Fruit fly (Drosophila melanogaster) whole organism, embryonic: ENCODE data around the gene CG6340.

Experiments used
- Adf1 ChIP-seq: fragments of 200-800 bp; sonication (Bioruptor generic); IDR thresholded peaks from 2 replicates; pipeline ENCODE4 v1.3.6; 2022; ENCODE audit warnings: missing biosample characterization, missing genetic modification characterization
- Aef1 ChIP-seq: fragments of 200-800 bp; sonication (Bioruptor generic); IDR thresholded peaks from 3 replicates; pipeline ENCODE4 v1.3.6; 2022; ENCODE audit warnings: missing biosample characterization, missing genetic modification characterization
- Bgb ChIP-seq: fragments of 200-800 bp; sonication (Bioruptor generic); IDR thresholded peaks from 2 replicates; pipeline ENCODE4 v1.3.6; 2022; ENCODE audit warnings: missing biosample characterization, missing genetic modification characterization; ENCODE audit not compliant: partially characterized antibody
- BtbVII ChIP-seq: fragments of 200-800 bp; sonication (Bioruptor generic); optimal IDR thresholded peaks from 3 replicates; lab custom pipeline; 2017; ENCODE audit warnings: missing biosample characterization, mild to moderate bottlenecking, missing genetic modification characterization
- CG10209 ChIP-seq: fragments of 200-800 bp; sonication (Bioruptor generic); optimal IDR thresholded peaks from 3 replicates; lab custom pipeline; 2017; ENCODE audit warnings: missing biosample characterization, mild to moderate bottlenecking, missing genetic modification characterization, missing genetic modification reagents
- CG10543 ChIP-seq: fragments of 200-800 bp; sonication (Bioruptor generic); optimal IDR thresholded peaks from 3 replicates; lab custom pipeline; 2017; ENCODE audit warnings: missing biosample characterization, mild to moderate bottlenecking, missing genetic modification characterization, moderate library complexity
- CG12104 ChIP-seq: fragments of 200-800 bp; sonication (Bioruptor generic); optimal IDR thresholded peaks from 3 replicates; lab custom pipeline; 2016; ENCODE audit warnings: missing biosample characterization, missing genetic modification characterization
- CG15514 ChIP-seq: fragments of 200-800 bp; sonication (Bioruptor generic); optimal IDR thresholded peaks from 3 replicates; lab custom pipeline; 2017; ENCODE audit warnings: missing biosample characterization, missing genetic modification characterization, mild to moderate bottlenecking, moderate library complexity, missing genetic modification reagents
- CG17359 ChIP-seq: fragments of 200-800 bp; sonication (Bioruptor generic); optimal IDR thresholded peaks from 3 replicates; lab custom pipeline; 2018; ENCODE audit warnings: missing biosample characterization, mild to moderate bottlenecking, missing genetic modification characterization, moderate library complexity
- CG17361 ChIP-seq: fragments of 200-800 bp; sonication (Bioruptor generic); IDR thresholded peaks from 3 replicates; pipeline ENCODE4 v1.3.6; 2022; ENCODE audit warnings: missing biosample characterization, missing genetic modification characterization
- CG18764 ChIP-seq: fragments of 200-800 bp; sonication (Bioruptor generic); optimal IDR thresholded peaks from 3 replicates; lab custom pipeline; 2016; ENCODE audit warnings: missing biosample characterization, missing genetic modification characterization
- CG31365 ChIP-seq: fragments of 200-800 bp; sonication (Bioruptor generic); optimal IDR thresholded peaks from 2 replicates; lab custom pipeline; 2018; ENCODE audit warnings: missing biosample characterization, mild to moderate bottlenecking, missing genetic modification characterization
- CG32532 ChIP-seq: fragments of 200-800 bp; sonication (Bioruptor generic); IDR thresholded peaks from 2 replicates; pipeline ENCODE4 v1.3.6; 2022; ENCODE audit warnings: missing biosample characterization, missing genetic modification characterization
- CG3838 ChIP-seq: fragments of 200-800 bp; sonication (Bioruptor generic); optimal IDR thresholded peaks from 3 replicates; lab custom pipeline; 2016; ENCODE audit warnings: missing biosample characterization, missing genetic modification characterization
- CG4282 ChIP-seq: fragments of 200-800 bp; sonication (Bioruptor generic); optimal IDR thresholded peaks from 2 replicates; lab custom pipeline; 2016; ENCODE audit warnings: missing biosample characterization, missing genetic modification characterization
- CG4730 ChIP-seq: fragments of 200-800 bp; sonication (Bioruptor generic); IDR thresholded peaks from 2 replicates; pipeline ENCODE4 v1.3.6; 2022; ENCODE audit warnings: missing biosample characterization, missing genetic modification characterization
- CG6654 ChIP-seq: fragments of 200-800 bp; sonication (Bioruptor generic); optimal IDR thresholded peaks from 2 replicates; lab custom pipeline; 2017; ENCODE audit warnings: missing biosample characterization, mild to moderate bottlenecking, missing genetic modification characterization
- CG7556 ChIP-seq: fragments of 200-800 bp; sonication (Bioruptor generic); optimal IDR thresholded peaks from 2 replicates; lab custom pipeline; 2017; ENCODE audit warnings: missing biosample characterization, mild to moderate bottlenecking, missing genetic modification characterization
- CG7745 ChIP-seq: fragments of 200-800 bp; sonication (Bioruptor generic); optimal IDR thresholded peaks from 2 replicates; lab custom pipeline; 2018; ENCODE audit warnings: missing biosample characterization, mild to moderate bottlenecking, missing genetic modification characterization, moderate library complexity
- CG8944 ChIP-seq: fragments of 200-800 bp; sonication (Bioruptor generic); optimal IDR thresholded peaks from 3 replicates; lab custom pipeline; 2016; ENCODE audit warnings: missing biosample characterization, missing genetic modification characterization
- D19B ChIP-seq: fragments of 200-800 bp; sonication (Bioruptor generic); optimal IDR thresholded peaks from 2 replicates; lab custom pipeline; 2017; ENCODE audit warnings: missing biosample characterization, mild to moderate bottlenecking, missing genetic modification characterization
- Doc2 ChIP-seq: fragments of 200-800 bp; sonication (Bioruptor generic); IDR thresholded peaks from 2 replicates; pipeline ENCODE4 v1.3.6; 2022; ENCODE audit warnings: missing biosample characterization, missing genetic modification characterization
- E2f2 ChIP-seq: fragments of 200-800 bp; sonication (Bioruptor generic); IDR thresholded peaks from 2 replicates; pipeline ENCODE4 v1.3.6; 2022; ENCODE audit warnings: missing biosample characterization, missing genetic modification characterization
- HLH4C ChIP-seq: fragments of 200-800 bp; sonication (Bioruptor generic); IDR thresholded peaks from 3 replicates; pipeline ENCODE4 v1.3.6; 2022; ENCODE audit warnings: missing biosample characterization, missing genetic modification characterization; ENCODE audit not compliant: partially characterized antibody
- HLHmδ ChIP-seq: fragments of 200-800 bp; sonication (Bioruptor generic); optimal IDR thresholded peaks from 2 replicates; lab custom pipeline; 2018; ENCODE audit warnings: missing biosample characterization, mild to moderate bottlenecking, missing genetic modification characterization, moderate library complexity
- Lim3 ChIP-seq: fragments of 200-800 bp; sonication (Bioruptor generic); IDR thresholded peaks from 2 replicates; pipeline ENCODE4 v1.3.6; 2022; ENCODE audit warnings: missing biosample characterization, missing genetic modification characterization
- Med ChIP-seq: fragments of 200-800 bp; sonication (Bioruptor generic); peaks from one replicate; lab custom pipeline; 2016; ENCODE audit warnings: missing biosample characterization, missing genetic modification characterization, mild to moderate bottlenecking, inconsistent platforms, moderate library complexity
- Optix ChIP-seq: fragments of 200-800 bp; sonication (Bioruptor generic); IDR thresholded peaks from 3 replicates; pipeline ENCODE4 v1.3.6; 2022; ENCODE audit warnings: missing biosample characterization, missing genetic modification characterization
- Pdp1 ChIP-seq, 2 experiments: fragments of 200-800 bp; sonication (Bioruptor generic); optimal IDR thresholded peaks; 3 replicates each; lab custom pipeline; 2016; ENCODE audit warnings: missing biosample characterization in 2 of 2, missing genetic modification characterization in 2 of 2, mild to moderate bottlenecking in 1 of 2, moderate library complexity in 1 of 2
- Sox100B ChIP-seq: fragments of 200-800 bp; sonication (Bioruptor generic); optimal IDR thresholded peaks from 3 replicates; lab custom pipeline; 2018; ENCODE audit warnings: missing biosample characterization, mild to moderate bottlenecking, missing genetic modification characterization
- Spps ChIP-seq: fragments of 200-800 bp; sonication (Bioruptor generic); optimal IDR thresholded peaks from 2 replicates; lab custom pipeline; 2018; ENCODE audit warnings: missing biosample characterization, mild to moderate bottlenecking, missing genetic modification characterization
- ab ChIP-seq: fragments of 200-800 bp; sonication (Bioruptor generic); optimal IDR thresholded peaks from 2 replicates; lab custom pipeline; 2016; ENCODE audit warnings: missing biosample characterization, missing genetic modification characterization
- caup ChIP-seq: fragments of 200-800 bp; sonication (Bioruptor generic); optimal IDR thresholded peaks from 3 replicates; lab custom pipeline; 2017; ENCODE audit warnings: missing biosample characterization, mild to moderate bottlenecking, missing genetic modification characterization, moderate library complexity; ENCODE audit not compliant: severe bottlenecking
- chif ChIP-seq, 2 experiments: fragments of 200-800 bp; sonication (Bioruptor generic); optimal IDR thresholded peaks; 3 replicates each; lab custom pipeline; 2016; ENCODE audit warnings: missing biosample characterization in 2 of 2, missing genetic modification characterization in 2 of 2
- gcm2 ChIP-seq: fragments of 200-800 bp; sonication (Bioruptor generic); optimal IDR thresholded peaks from 2 replicates; lab custom pipeline; 2016; ENCODE audit warnings: missing biosample characterization, missing genetic modification characterization
- ind ChIP-seq: fragments of 200-800 bp; sonication (Bioruptor generic); optimal IDR thresholded peaks from 3 replicates; lab custom pipeline; 2016; ENCODE audit warnings: missing biosample characterization, missing genetic modification characterization
- inv ChIP-seq: fragments of 200-800 bp; sonication (Bioruptor generic); IDR thresholded peaks from 2 replicates; pipeline ENCODE4 v1.3.6; 2022; ENCODE audit warnings: missing biosample characterization, missing genetic modification characterization; ENCODE audit not compliant: partially characterized antibody
- kah ChIP-seq: fragments of 200-800 bp; sonication (Bioruptor generic); optimal IDR thresholded peaks from 2 replicates; lab custom pipeline; 2018; ENCODE audit warnings: missing biosample characterization, mild to moderate bottlenecking, missing genetic modification characterization
- knrl ChIP-seq: fragments of 200-800 bp; sonication (Bioruptor generic); IDR thresholded peaks from 3 replicates; pipeline ENCODE4 v1.3.6; 2022; ENCODE audit warnings: missing biosample characterization, missing genetic modification characterization; ENCODE audit not compliant: partially characterized antibody
- onecut ChIP-seq: fragments of 200-800 bp; sonication (Bioruptor generic); IDR thresholded peaks from 2 replicates; pipeline ENCODE4 v1.3.6; 2022; ENCODE audit warnings: missing biosample characterization, missing genetic modification characterization
- org-1 ChIP-seq: fragments of 200-800 bp; sonication (Bioruptor generic); optimal IDR thresholded peaks from 2 replicates; lab custom pipeline; 2017; ENCODE audit warnings: missing biosample characterization, missing genetic modification characterization
- pan ChIP-seq, 4 experiments: fragments of >200 bp in 3 of 4; fragments of 200-800 bp in 1 of 4; sonication (Bioruptor generic) in 1 of 4; optimal IDR thresholded peaks in 3 of 4; IDR thresholded peaks in 1 of 4; 2 replicates each; pipeline versions ENCODE4 v1.3.6 to Lab custom; 2017 to 2022; ENCODE audit warnings: missing biosample characterization in 2 of 4, missing genetic modification characterization in 2 of 4, mixed read lengths in 1 of 4
- prd ChIP-seq, 3 experiments: fragments of >200 bp in 2 of 3; fragments of 200-800 bp in 1 of 3; sonication (Bioruptor generic) in 1 of 3; optimal IDR thresholded peaks in 2 of 3; IDR thresholded peaks in 1 of 3; 2 replicates in 2 of 3; 3 replicates in 1 of 3; pipeline versions ENCODE4 v1.3.6 to Lab custom; 2017 to 2022; ENCODE audit warnings: missing biosample characterization in 1 of 3, missing genetic modification characterization in 1 of 3
- sens-2 ChIP-seq: fragments of 200-800 bp; sonication (Bioruptor generic); IDR thresholded peaks from 2 replicates; pipeline ENCODE4 v1.3.6; 2022; ENCODE audit warnings: missing biosample characterization, missing genetic modification characterization
- seq ChIP-seq: fragments of 200-800 bp; sonication (Bioruptor generic); IDR thresholded peaks from 2 replicates; pipeline ENCODE4 v1.3.6; 2022; ENCODE audit warnings: missing biosample characterization, missing genetic modification characterization
- shn ChIP-seq: fragments of 200-800 bp; sonication (Bioruptor generic); optimal IDR thresholded peaks from 3 replicates; lab custom pipeline; 2016; ENCODE audit warnings: missing biosample characterization, missing genetic modification characterization
- so ChIP-seq: fragments of 200-800 bp; sonication (Bioruptor generic); IDR thresholded peaks from 3 replicates; pipeline ENCODE4 v1.3.6; 2022; ENCODE audit warnings: missing biosample characterization, missing genetic modification characterization
- trh ChIP-seq: fragments of 200-800 bp; sonication (Bioruptor generic); optimal IDR thresholded peaks from 2 replicates; lab custom pipeline; 2016; ENCODE audit warnings: missing biosample characterization, missing genetic modification characterization
- tup ChIP-seq: fragments of 200-800 bp; sonication (Bioruptor generic); optimal IDR thresholded peaks from 2 replicates; lab custom pipeline; 2016; ENCODE audit warnings: missing biosample characterization, mild to moderate bottlenecking, missing genetic modification characterization, moderate library complexity
- wor ChIP-seq: fragments of 200-800 bp; sonication (Bioruptor generic); IDR thresholded peaks from 2 replicates; pipeline ENCODE4 v1.3.6; 2022; ENCODE audit warnings: missing biosample characterization, missing genetic modification characterization

Gene CG6340

dm6 chrX:15453121-15453520, 29.1 kb upstream of the CG6340 start, which contains the start of gene CG11655 (continued):
- no peak for TF ChIP-seq CG6654 (GFP tag; lab: Kevin White, UChicago)
- no peak for TF ChIP-seq knrl
- no peak for TF ChIP-seq Bgb (GFP tag; lab: Robert Waterston, UW)
- no peak for TF ChIP-seq CG4282 (GFP tag; lab: Kevin White, UChicago)
- peak; percentile 41 for TF ChIP-seq ind
- TF ChIP-seq CG12104 (GFP tag; lab: Kevin White, UChicago): no peak
- TF ChIP-seq Pdp1 (GFP tag; optimal IDR thresholded peaks at IDR 0.05; lab: Kevin White, UChicago): peak in 1 of 2 experiments; percentile 32
- TF ChIP-seq CG18764 (GFP tag; lab: Kevin White, UChicago): no peak
- no peak for TF ChIP-seq D19B
- TF ChIP-seq CG4730 (GFP tag; lab: Robert Waterston, UW): no peak
- TF ChIP-seq chif (GFP tag; optimal IDR thresholded peaks at IDR 0.05; lab: Kevin White, UChicago): no peak
- TF ChIP-seq CG10209 (GFP tag; lab: Kevin White, UChicago): no peak
- TF ChIP-seq CG3838 (GFP tag; lab: Kevin White, UChicago): no peak
- TF ChIP-seq Med: peak; percentile 24
- TF ChIP-seq CG17359 (tag; lab: Kevin White, UChicago): peak; percentile 4
- no peak for TF ChIP-seq ab
- TF ChIP-seq seq (GFP tag; lab: Robert Waterston, UW): no peak
- TF ChIP-seq Adf1: no peak
- TF ChIP-seq gcm2 (GFP tag; lab: Kevin White, UChicago): no peak
- no peak for TF ChIP-seq prd (optimal IDR thresholded peaks at IDR 0.05; lab: Kevin White, UChicago)
- TF ChIP-seq prd (GFP tag; IDR thresholded peaks at IDR 0.05; lab: Robert Waterston, UW): peak; percentile 69; the same call in 2 of the 3 replicates
- no peak for TF ChIP-seq Doc2 (GFP tag; lab: Robert Waterston, UW)
- no peak for TF ChIP-seq CG10543 (GFP tag; lab: Kevin White, UChicago)
- no peak for TF ChIP-seq BtbVII
- no peak for TF ChIP-seq tup
- TF ChIP-seq trh (GFP tag; lab: Kevin White, UChicago): no peak
- no peak for TF ChIP-seq E2f2 (GFP tag; lab: Robert Waterston, UW)
- TF ChIP-seq wor: no peak
- TF ChIP-seq CG31365 (tag; lab: Kevin White, UChicago): no peak
- no peak for TF ChIP-seq Lim3 (GFP tag; lab: Robert Waterston, UW)
- no peak for TF ChIP-seq so
- no peak for TF ChIP-seq HLH4C (GFP tag; lab: Robert Waterston, UW)
- no peak for TF ChIP-seq Optix (GFP tag; lab: Robert Waterston, UW)
- TF ChIP-seq CG7556 (GFP tag; lab: Kevin White, UChicago): peak; percentile 10
- TF ChIP-seq CG8944: no peak
- no peak for TF ChIP-seq inv
- no peak for TF ChIP-seq CG17361 (GFP tag; lab: Robert Waterston, UW)
- no peak for TF ChIP-seq sens-2 (GFP tag; lab: Robert Waterston, UW)
- TF ChIP-seq HLHmδ (GFP tag; lab: Kevin White, UChicago): no peak
- 0 out of 3 replicates have a peak, but pooled peaks have one; percentile 23 for TF ChIP-seq Aef1 (GFP tag; lab: Robert Waterston, UW)
- TF ChIP-seq onecut (GFP tag; lab: Robert Waterston, UW): peak; percentile 30; the same call in 1 of the 2 replicates
- no peak for TF ChIP-seq CG7745 (tag; lab: Kevin White, UChicago)
- no peak for TF ChIP-seq org-1 (GFP tag; lab: Kevin White, UChicago)
- TF ChIP-seq caup: no peak
- no peak for TF ChIP-seq Spps (tag; lab: Kevin White, UChicago)
- no peak for TF ChIP-seq pan (optimal IDR thresholded peaks at IDR 0.05; lab: Kevin White, UChicago)
- TF ChIP-seq pan (GFP tag; optimal IDR thresholded peaks at IDR 0.05 in 1 of 2, IDR thresholded peaks at IDR 0.05 in 1 of 2): peak in 1 of 2 experiments; percentile 47
- TF ChIP-seq Sox100B (GFP tag; lab: Kevin White, UChicago): no peak
- TF ChIP-seq CG15514 (GFP tag; lab: Kevin White, UChicago): peak; percentile 48
- no peak for TF ChIP-seq shn (GFP tag; lab: Kevin White, UChicago)
- TF ChIP-seq CG32532 (GFP tag; lab: Robert Waterston, UW): 0 out of 2 replicates have a peak, but pooled peaks have one; percentile 16
- TF ChIP-seq kah: peak; percentile 5
